Worm (Caenorhabditis elegans) whole organism, late embryonic: ENCODE results near the gene R05H10.1.

Experiments
- C08G9.2 ChIP-seq: sonication (generic microtip); optimal IDR thresholded peaks from 2 replicates; lab custom pipeline; 2016; ENCODE audit warnings: mild to moderate bottlenecking, missing genetic modification characterization, moderate library complexity, missing compliant biosample characterization
- ama-1 ChIP-seq: fragments of 150-350 bp; optimal IDR thresholded peaks from 2 replicates; lab custom pipeline; 2014
- che-1 ChIP-seq: sonication (generic microtip); optimal IDR thresholded peaks from 2 replicates; lab custom pipeline; 2016; ENCODE audit warnings: mild to moderate bottlenecking, missing genetic modification characterization, missing compliant biosample characterization
- dve-1 ChIP-seq: sonication (generic microtip); optimal IDR thresholded peaks from 2 replicates; lab custom pipeline; 2017; ENCODE audit warnings: antibody characterized with exemption, mild to moderate bottlenecking, missing genetic modification characterization, missing compliant biosample characterization
- fax-1 ChIP-seq: sonication (generic microtip); optimal IDR thresholded peaks from 2 replicates; lab custom pipeline; 2016; ENCODE audit warnings: missing genotype, missing genetic modification characterization, missing compliant biosample characterization
- hlh-13 ChIP-seq: fragments of 200-800 bp; sonication (Bioruptor generic); optimal IDR thresholded peaks from 2 replicates; lab custom pipeline; 2018; ENCODE audit warnings: mild to moderate bottlenecking, missing genetic modification characterization, missing compliant biosample characterization
- lin-11 ChIP-seq: fragments of 200-800 bp; sonication (Bioruptor generic); optimal IDR thresholded peaks from 2 replicates; lab custom pipeline; 2018; ENCODE audit warnings: mild to moderate bottlenecking, missing genetic modification characterization, missing compliant biosample characterization
- nfya-1 ChIP-seq: sonication (generic microtip); optimal IDR thresholded peaks from 2 replicates; lab custom pipeline; 2017; ENCODE audit warnings: missing genetic modification characterization, mild to moderate bottlenecking, missing compliant biosample characterization, antibody characterized with exemption, moderate library complexity
- pag-3 ChIP-seq: sonication (generic microtip); optimal IDR thresholded peaks from 2 replicates; lab custom pipeline; 2016; ENCODE audit warnings: missing compliant biosample characterization, missing genetic modification characterization, borderline replicate concordance
- pha-4 ChIP-seq: fragments of 150-350 bp; optimal IDR thresholded peaks from 2 replicates; lab custom pipeline; 2018; ENCODE audit warnings: missing biosample characterization, missing genetic modification reagents, missing genetic modification characterization

DNA sequence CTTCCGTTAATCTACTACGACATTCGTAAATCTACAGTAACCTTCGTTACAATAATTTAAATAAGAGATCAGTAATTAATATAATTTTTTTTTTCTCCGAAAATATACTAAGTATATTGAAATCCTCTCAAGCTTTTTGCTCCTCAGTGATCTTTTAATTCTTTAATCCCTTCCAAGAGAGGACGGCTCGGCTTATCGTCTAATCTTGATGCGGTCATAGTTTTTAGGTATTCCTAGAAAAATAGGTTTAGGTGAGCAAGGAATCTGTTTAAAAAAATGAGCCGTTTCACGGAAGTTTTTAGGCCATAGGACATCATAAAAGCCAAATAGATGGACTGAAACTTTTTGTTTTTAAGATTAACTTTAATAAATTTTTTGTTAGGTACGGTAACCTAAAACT, 19.6 kb upstream of the R05H10.1 start:
- TF ChIP-seq che-1 (tag; lab: Kevin White, UChicago) = no peak
- no peak for TF ChIP-seq lin-11
- no peak for TF ChIP-seq pag-3
- no peak for TF ChIP-seq hlh-13 (GFP tag; lab: Kevin White, UChicago)
- TF ChIP-seq dve-1 (tag; lab: Kevin White, UChicago) = no peak
- TF ChIP-seq nfya-1 (tag; lab: Kevin White, UChicago) = no peak
- no peak for TF ChIP-seq fax-1 (tag; lab: Kevin White, UChicago)
- TF ChIP-seq pha-4 (tag; lab: Kevin White, UChicago) = no peak
- TF ChIP-seq ama-1 = no peak
- TF ChIP-seq C08G9.2 (tag; lab: Kevin White, UChicago) = no peak
